Fruit fly (Drosophila melanogaster) whole organism, embryonic: ENCODE data around the gene HDAC3.

Experiments
- Aef1 ChIP-seq: fragments of 200-800 bp; sonication (Bioruptor generic); IDR thresholded peaks from 3 replicates; pipeline ENCODE4 v1.3.6; 2022; ENCODE audit warnings: missing biosample characterization, missing genetic modification characterization
- CG11456 ChIP-seq: fragments of 200-800 bp; sonication (Bioruptor generic); IDR thresholded peaks from 3 replicates; pipeline ENCODE4 v1.3.6; 2022; ENCODE audit warnings: missing biosample characterization, missing genetic modification characterization
- CG11560 ChIP-seq: fragments of 200-800 bp; sonication (Bioruptor generic); IDR thresholded peaks from 3 replicates; pipeline ENCODE4 v1.3.6; 2022; ENCODE audit warnings: missing biosample characterization, missing genetic modification characterization
- CG11723 ChIP-seq: fragments of 200-800 bp; sonication (Bioruptor generic); optimal IDR thresholded peaks from 2 replicates; lab custom pipeline; 2017; ENCODE audit warnings: missing biosample characterization, mild to moderate bottlenecking, missing genetic modification characterization
- CG13624 ChIP-seq: fragments of 200-800 bp; sonication (Bioruptor generic); optimal IDR thresholded peaks from 2 replicates; lab custom pipeline; 2016; ENCODE audit warnings: missing biosample characterization, missing genetic modification characterization
- CG16779 ChIP-seq: fragments of 200-800 bp; sonication (Bioruptor generic); IDR thresholded peaks from 2 replicates; pipeline ENCODE4 v1.3.6; 2022; ENCODE audit warnings: missing biosample characterization, missing genetic modification characterization
- CG16813 ChIP-seq: fragments of 200-800 bp; sonication (Bioruptor generic); IDR thresholded peaks from 3 replicates; pipeline ENCODE4 v1.3.6; 2022; ENCODE audit warnings: missing biosample characterization, missing genetic modification characterization; ENCODE audit not compliant: partially characterized antibody
- CG17568 ChIP-seq: fragments of 200-800 bp; sonication (Bioruptor generic); optimal IDR thresholded peaks from 2 replicates; lab custom pipeline; 2018; ENCODE audit warnings: missing biosample characterization, mild to moderate bottlenecking, missing genetic modification characterization, moderate library complexity
- CG17912 ChIP-seq: fragments of 200-800 bp; sonication (Bioruptor generic); optimal IDR thresholded peaks from 2 replicates; lab custom pipeline; 2018; ENCODE audit warnings: missing biosample characterization, mild to moderate bottlenecking, missing genetic modification characterization
- CG1792 ChIP-seq: fragments of 200-800 bp; sonication (Bioruptor generic); optimal IDR thresholded peaks from 2 replicates; lab custom pipeline; 2016; ENCODE audit warnings: missing biosample characterization, missing genetic modification characterization
- CG18764 ChIP-seq: fragments of 200-800 bp; sonication (Bioruptor generic); optimal IDR thresholded peaks from 3 replicates; lab custom pipeline; 2016; ENCODE audit warnings: missing biosample characterization, missing genetic modification characterization
- CG2678 ChIP-seq: fragments of 200-800 bp; sonication (Bioruptor generic); optimal IDR thresholded peaks from 3 replicates; lab custom pipeline; 2019; ENCODE audit warnings: missing biosample characterization, mild to moderate bottlenecking, missing genetic modification characterization, moderate library complexity
- CG2889 ChIP-seq: fragments of 200-800 bp; sonication (Bioruptor generic); IDR thresholded peaks from 3 replicates; pipeline ENCODE4 v1.3.6; 2022; ENCODE audit warnings: missing biosample characterization, missing genetic modification characterization
- CG32772 ChIP-seq: fragments of 200-800 bp; sonication (Bioruptor generic); IDR thresholded peaks from 2 replicates; pipeline ENCODE4 v1.3.6; 2022; ENCODE audit warnings: missing biosample characterization, missing genetic modification characterization
- CG5953 ChIP-seq: fragments of 200-800 bp; sonication (Bioruptor generic); IDR thresholded peaks from 2 replicates; pipeline ENCODE4 v1.3.6; 2022; ENCODE audit warnings: missing biosample characterization, missing genetic modification characterization
- CG7745 ChIP-seq: fragments of 200-800 bp; sonication (Bioruptor generic); optimal IDR thresholded peaks from 2 replicates; lab custom pipeline; 2018; ENCODE audit warnings: missing biosample characterization, mild to moderate bottlenecking, missing genetic modification characterization, moderate library complexity
- CG8089 ChIP-seq: fragments of 200-800 bp; sonication (Bioruptor generic); optimal IDR thresholded peaks from 3 replicates; lab custom pipeline; 2016; ENCODE audit warnings: missing biosample characterization, missing genetic modification characterization
- D ChIP-seq, 2 experiments: fragments of 200-800 bp in 1 of 2; fragments of >200 bp in 1 of 2; sonication (Bioruptor generic) in 1 of 2; optimal IDR thresholded peaks; 2 replicates in 1 of 2; 3 replicates in 1 of 2; lab custom pipeline; 2017; ENCODE audit warnings: mild to moderate bottlenecking in 1 of 2, missing biosample characterization in 1 of 2, missing genetic modification characterization in 1 of 2, missing genetic modification reagents in 1 of 2
- ERR ChIP-seq: fragments of 200-800 bp; sonication (Bioruptor generic); optimal IDR thresholded peaks from 2 replicates; lab custom pipeline; 2016; ENCODE audit warnings: missing biosample characterization, missing genetic modification characterization
- Gsc ChIP-seq: fragments of 200-800 bp; sonication (Bioruptor generic); IDR thresholded peaks from 2 replicates; pipeline ENCODE4 v1.3.6; 2022; ENCODE audit warnings: missing biosample characterization, missing genetic modification characterization
- H2.0 ChIP-seq: fragments of 200-800 bp; sonication (Bioruptor generic); IDR thresholded peaks from 2 replicates; pipeline ENCODE4 v1.3.6; 2022; ENCODE audit warnings: missing biosample characterization, missing genetic modification characterization
- MBD-R2 ChIP-seq: fragments of 200-800 bp; sonication (Bioruptor generic); IDR thresholded peaks from 2 replicates; pipeline ENCODE4 v1.3.6; 2022; ENCODE audit warnings: missing biosample characterization, missing genetic modification characterization
- Max ChIP-seq: fragments of 200-800 bp; sonication (Bioruptor generic); optimal IDR thresholded peaks from 2 replicates; lab custom pipeline; 2016; ENCODE audit warnings: missing biosample characterization, mild to moderate bottlenecking, missing genetic modification characterization
- NC2α ChIP-seq: fragments of 200-800 bp; sonication (Bioruptor generic); optimal IDR thresholded peaks from 2 replicates; lab custom pipeline; 2016; ENCODE audit warnings: missing biosample characterization, missing genetic modification characterization
- Side ChIP-seq: fragments of 200-800 bp; sonication (Bioruptor generic); optimal IDR thresholded peaks from 2 replicates; lab custom pipeline; 2016; ENCODE audit warnings: missing biosample characterization, missing genetic modification characterization
- Spps ChIP-seq: fragments of 200-800 bp; sonication (Bioruptor generic); optimal IDR thresholded peaks from 2 replicates; lab custom pipeline; 2018; ENCODE audit warnings: missing biosample characterization, mild to moderate bottlenecking, missing genetic modification characterization
- al ChIP-seq: fragments of 200-800 bp; sonication (Bioruptor generic); IDR thresholded peaks from 2 replicates; pipeline ENCODE4 v1.3.6; 2022; ENCODE audit warnings: missing biosample characterization, missing genetic modification characterization
- ap ChIP-seq: fragments of 200-800 bp; sonication (Bioruptor generic); IDR thresholded peaks from 2 replicates; pipeline ENCODE4 v1.3.6; 2022; ENCODE audit warnings: missing biosample characterization, missing genetic modification characterization
- ase ChIP-seq: fragments of 200-800 bp; sonication (Bioruptor generic); IDR thresholded peaks from 3 replicates; pipeline ENCODE4 v1.3.6; 2022; ENCODE audit warnings: missing biosample characterization, missing genetic modification characterization
- ato ChIP-seq: fragments of 200-800 bp; sonication (Bioruptor generic); IDR thresholded peaks from 2 replicates; pipeline ENCODE4 v1.3.6; 2022; ENCODE audit warnings: missing biosample characterization, missing genetic modification characterization; ENCODE audit not compliant: partially characterized antibody
- bigmax ChIP-seq: fragments of 200-800 bp; sonication (Bioruptor generic); optimal IDR thresholded peaks from 2 replicates; lab custom pipeline; 2018; ENCODE audit warnings: missing biosample characterization, mild to moderate bottlenecking, missing genetic modification characterization
- chif ChIP-seq, 2 experiments: fragments of 200-800 bp; sonication (Bioruptor generic); optimal IDR thresholded peaks; 3 replicates each; lab custom pipeline; 2016; ENCODE audit warnings: missing biosample characterization in 2 of 2, missing genetic modification characterization in 2 of 2
- crol ChIP-seq: fragments of 200-800 bp; sonication (Bioruptor generic); IDR thresholded peaks from 2 replicates; pipeline ENCODE4 v1.3.6; 2022; ENCODE audit warnings: missing biosample characterization, missing genetic modification characterization
- danr ChIP-seq: fragments of 200-800 bp; sonication (Bioruptor generic); IDR thresholded peaks from 2 replicates; pipeline ENCODE4 v1.3.6; 2022; ENCODE audit warnings: missing biosample characterization, missing genetic modification characterization
- dpn ChIP-seq, 2 experiments: fragments of 200-800 bp; sonication (Bioruptor generic); optimal IDR thresholded peaks; 3 replicates each; lab custom pipeline; 2016; ENCODE audit warnings: missing biosample characterization in 2 of 2, missing genetic modification characterization in 2 of 2
- fd64A ChIP-seq: fragments of 200-800 bp; sonication (Bioruptor generic); optimal IDR thresholded peaks from 3 replicates; lab custom pipeline; 2018; ENCODE audit warnings: missing biosample characterization, mild to moderate bottlenecking, missing genetic modification characterization
- fru ChIP-seq: fragments of >200 bp; optimal IDR thresholded peaks from 2 replicates; lab custom pipeline; 2017
- ftz-f1 ChIP-seq: fragments of 200-800 bp; sonication (Bioruptor generic); optimal IDR thresholded peaks from 2 replicates; lab custom pipeline; 2016; ENCODE audit warnings: missing biosample characterization, missing genetic modification characterization
- gcm ChIP-seq: fragments of 200-800 bp; sonication (Bioruptor generic); optimal IDR thresholded peaks from 2 replicates; lab custom pipeline; 2019; ENCODE audit warnings: missing biosample characterization, mild to moderate bottlenecking, missing genetic modification characterization, moderate library complexity
- gsb ChIP-seq: fragments of 200-800 bp; sonication (Bioruptor generic); IDR thresholded peaks from 2 replicates; pipeline ENCODE4 v1.3.6; 2022; ENCODE audit warnings: missing biosample characterization, missing genetic modification characterization
- h ChIP-seq: fragments of >200 bp; optimal IDR thresholded peaks from 2 replicates; lab custom pipeline; 2017
- mld ChIP-seq: fragments of 200-800 bp; sonication (Bioruptor generic); IDR thresholded peaks from 3 replicates; pipeline ENCODE4 v1.3.6; 2022; ENCODE audit warnings: missing biosample characterization, missing genetic modification characterization; ENCODE audit not compliant: partially characterized antibody
- pum ChIP-seq: fragments of 200-800 bp; sonication (Bioruptor generic); optimal IDR thresholded peaks from 2 replicates; lab custom pipeline; 2016; ENCODE audit warnings: missing biosample characterization, missing genetic modification characterization
- so ChIP-seq: fragments of 200-800 bp; sonication (Bioruptor generic); IDR thresholded peaks from 3 replicates; pipeline ENCODE4 v1.3.6; 2022; ENCODE audit warnings: missing biosample characterization, missing genetic modification characterization
- sob ChIP-seq: fragments of 200-800 bp; sonication (Bioruptor generic); IDR thresholded peaks from 2 replicates; pipeline ENCODE4 v1.3.6; 2022; ENCODE audit warnings: missing biosample characterization, missing genetic modification characterization
- sr ChIP-seq: fragments of 200-800 bp; sonication (Bioruptor generic); IDR thresholded peaks from 3 replicates; pipeline ENCODE4 v1.3.6; 2022; ENCODE audit warnings: missing biosample characterization, missing genetic modification characterization
- tap ChIP-seq: fragments of 200-800 bp; optimal IDR thresholded peaks from 3 replicates; lab custom pipeline; 2019; ENCODE audit warnings: missing biosample characterization, mild to moderate bottlenecking, missing genetic modification characterization, moderate library complexity
- vvl ChIP-seq: fragments of 200-800 bp; sonication (Bioruptor generic); IDR thresholded peaks from 2 replicates; pipeline ENCODE4 v1.3.6; 2022; ENCODE audit warnings: missing biosample characterization, missing genetic modification characterization
- zen ChIP-seq: fragments of 200-800 bp; sonication (Bioruptor generic); optimal IDR thresholded peaks from 3 replicates; lab custom pipeline; 2018; ENCODE audit warnings: missing biosample characterization, mild to moderate bottlenecking, missing genetic modification characterization, moderate library complexity
- zfh2 ChIP-seq: fragments of 200-800 bp; sonication (Bioruptor generic); optimal IDR thresholded peaks from 2 replicates; lab custom pipeline; 2016; ENCODE audit warnings: missing biosample characterization, missing genetic modification characterization

Gene HDAC3

DNA sequence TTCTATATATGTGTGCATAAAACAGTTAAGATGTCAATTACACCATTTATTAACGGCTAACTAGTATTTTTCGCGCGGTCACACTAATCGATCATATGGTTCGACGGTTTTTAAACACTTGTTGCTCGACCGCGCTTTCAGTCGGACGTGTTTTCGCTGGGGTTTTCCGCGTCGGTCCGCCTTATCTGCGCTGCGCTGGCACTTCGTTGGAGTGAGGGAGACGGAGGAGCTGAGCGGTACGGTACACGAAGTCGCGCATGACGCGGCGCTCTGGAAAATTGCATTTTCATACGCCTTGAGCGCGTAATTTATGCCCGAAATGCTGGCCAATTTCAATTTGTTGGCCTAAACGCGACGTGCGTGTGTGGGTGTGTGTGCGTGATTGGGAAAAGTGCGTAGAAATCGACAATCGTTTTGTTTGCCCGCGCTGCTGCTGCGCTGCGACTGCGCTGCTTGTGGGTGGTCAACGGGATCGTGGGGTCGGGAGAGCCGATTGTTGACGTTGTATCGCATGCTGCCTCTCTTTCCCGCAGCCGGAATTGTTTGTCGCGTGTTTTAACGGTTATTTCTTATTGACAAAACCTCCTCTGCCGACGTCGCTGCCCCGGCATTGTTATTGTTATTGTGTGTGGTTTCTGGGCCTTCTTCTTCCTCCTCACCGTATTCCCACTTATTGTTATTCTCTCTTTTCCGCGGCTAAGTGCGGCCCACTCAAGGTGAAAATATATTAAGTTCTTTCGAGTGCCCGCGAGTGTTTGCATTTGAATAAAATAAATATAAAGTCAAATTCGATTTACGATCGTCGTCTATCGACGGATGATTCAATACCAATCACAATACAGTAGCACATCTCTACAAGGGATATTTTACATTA lies 42.8 kb upstream of the HDAC3 start, which contains the start of gene Itpr (continued):
- TF ChIP-seq H2.0 (GFP tag; lab: Robert Waterston, UW), result no peak
- no peak for TF ChIP-seq tap (tag; lab: Kevin White, UChicago)
- TF ChIP-seq ERR (GFP tag; lab: Kevin White, UChicago), result no peak
- no peak for TF ChIP-seq Side
- no peak for TF ChIP-seq CG1792
- no peak for TF ChIP-seq MBD-R2
- TF ChIP-seq fd64A (GFP tag; lab: Kevin White, UChicago), result no peak
- no peak for TF ChIP-seq ap (GFP tag; lab: Robert Waterston, UW)
- no peak for TF ChIP-seq CG11723
- no peak for TF ChIP-seq ato (GFP tag; lab: Robert Waterston, UW)
- no peak for TF ChIP-seq mld (GFP tag; lab: Robert Waterston, UW)
- TF ChIP-seq Aef1, result 0 out of 3 replicates have a peak, but pooled peaks have one; percentile 21
- TF ChIP-seq dpn (GFP tag; optimal IDR thresholded peaks at IDR 0.05; lab: Kevin White, UChicago), result no peak
- TF ChIP-seq CG17568 (GFP tag; lab: Kevin White, UChicago), result no peak
- no peak for TF ChIP-seq CG11456 (GFP tag; lab: Robert Waterston, UW)
- TF ChIP-seq sr, result peak; percentile 41; the same call in 1 of the 3 replicates
- no peak for TF ChIP-seq CG2889 (GFP tag; lab: Robert Waterston, UW)
- no peak for TF ChIP-seq zen (tag; lab: Kevin White, UChicago)
- no peak for TF ChIP-seq CG18764
- TF ChIP-seq zfh2 (GFP tag; lab: Kevin White, UChicago), result no peak
- no peak for TF ChIP-seq Max (GFP tag; lab: Kevin White, UChicago)
- TF ChIP-seq ftz-f1 (GFP tag; lab: Kevin White, UChicago), result peak; percentile 31
- TF ChIP-seq al (GFP tag; lab: Robert Waterston, UW), result no peak
- TF ChIP-seq chif (GFP tag; optimal IDR thresholded peaks at IDR 0.05; lab: Kevin White, UChicago), result no peak
- no peak for TF ChIP-seq NC2α (GFP tag; lab: Kevin White, UChicago)
- TF ChIP-seq CG8089, result no peak
- TF ChIP-seq crol (GFP tag; lab: Robert Waterston, UW), result peak; percentile 93
- TF ChIP-seq gcm (GFP tag; lab: Kevin White, UChicago), result no peak
- TF ChIP-seq CG11560 (tag; lab: Robert Waterston, UW), result no peak
- 0 out of 2 replicates have a peak, but pooled peaks have one; percentile 45 for TF ChIP-seq sob
- no peak for TF ChIP-seq fru
- 0 out of 3 replicates have a peak, but pooled peaks have one; percentile 12 for TF ChIP-seq CG16813 (GFP tag; lab: Robert Waterston, UW)
- peak; percentile 62 for TF ChIP-seq vvl (GFP tag; lab: Robert Waterston, UW)
- no peak for TF ChIP-seq pum (GFP tag; lab: Kevin White, UChicago)
- no peak for TF ChIP-seq CG2678 (tag; lab: Kevin White, UChicago)
- TF ChIP-seq gsb (GFP tag; lab: Robert Waterston, UW), result no peak
- TF ChIP-seq CG32772, result no peak
- TF ChIP-seq CG5953 (GFP tag; lab: Robert Waterston, UW), result 0 out of 2 replicates have a peak, but pooled peaks have one; percentile 11
- no peak for TF ChIP-seq danr (GFP tag; lab: Robert Waterston, UW)
- TF ChIP-seq CG13624 (GFP tag; lab: Kevin White, UChicago), result no peak
- TF ChIP-seq CG7745 (tag; lab: Kevin White, UChicago), result no peak
- no peak for TF ChIP-seq bigmax (GFP tag; lab: Kevin White, UChicago)
- TF ChIP-seq Gsc (GFP tag; lab: Robert Waterston, UW), result no peak
- TF ChIP-seq h (lab: Kevin White, UChicago), result no peak
- TF ChIP-seq D (optimal IDR thresholded peaks at IDR 0.05; lab: Kevin White, UChicago), result peak; percentile 24
- TF ChIP-seq D (GFP tag; optimal IDR thresholded peaks at IDR 0.05; lab: Kevin White, UChicago), result peak; percentile 17
- TF ChIP-seq Spps (tag; lab: Kevin White, UChicago), result no peak
- no peak for TF ChIP-seq CG17912 (GFP tag; lab: Kevin White, UChicago)
- no peak for TF ChIP-seq ase
- TF ChIP-seq CG16779 (GFP tag; lab: Robert Waterston, UW), result no peak
- TF ChIP-seq so (GFP tag; lab: Robert Waterston, UW), result no peak
